Fruit fly (Drosophila melanogaster) whole organism, wandering third instar larva: ENCODE results near the gene CG43998.

Source experiments
- Abd-B ChIP-seq: fragments of >200 bp; optimal IDR thresholded peaks from 2 replicates; lab custom pipeline; 2017; ENCODE audit warnings: missing biosample characterization, missing genetic modification characterization
- CG32264 ChIP-seq: fragments of 200-800 bp; sonication (Bioruptor generic); optimal IDR thresholded peaks from 2 replicates; lab custom pipeline; 2016; ENCODE audit warnings: missing biosample characterization, missing genetic modification characterization
- CG9705 ChIP-seq: fragments of 200-800 bp; sonication (Bioruptor generic); optimal IDR thresholded peaks from 2 replicates; lab custom pipeline; 2018; ENCODE audit warnings: missing biosample characterization, mild to moderate bottlenecking, missing genetic modification characterization
- CrebA ChIP-seq: fragments of 200-800 bp; sonication (Bioruptor generic); optimal IDR thresholded peaks from 2 replicates; lab custom pipeline; 2016; ENCODE audit warnings: missing biosample characterization, mild to moderate bottlenecking, missing genetic modification characterization, borderline replicate concordance
- Dfd ChIP-seq: fragments of >200 bp; optimal IDR thresholded peaks from 2 replicates; lab custom pipeline; 2017; ENCODE audit warnings: missing biosample characterization, missing genetic modification characterization
- Dif ChIP-seq: fragments of 200-275, 200-300 bp; sonication (Bioruptor generic); optimal IDR thresholded peaks from 2 replicates; lab custom pipeline; 2018; ENCODE audit warnings: missing biosample characterization, missing genetic modification characterization; ENCODE audit not compliant: partially characterized antibody
- GATAd ChIP-seq: sonication (Bioruptor generic); optimal IDR thresholded peaks from 2 replicates; lab custom pipeline; 2016; ENCODE audit warnings: missing biosample characterization, missing genetic modification characterization
- HLH106 ChIP-seq: fragments of 200-800 bp; optimal IDR thresholded peaks from 3 replicates; lab custom pipeline; 2019; ENCODE audit warnings: missing biosample characterization, mild to moderate bottlenecking, missing genetic modification characterization, moderate library complexity
- Hnf4 ChIP-seq: fragments of 200-800 bp; sonication (Bioruptor generic); optimal IDR thresholded peaks from 2 replicates; lab custom pipeline; 2016; ENCODE audit warnings: missing biosample characterization, mild to moderate bottlenecking, missing genetic modification characterization
- Hr78 ChIP-seq: fragments of >200 bp; optimal IDR thresholded peaks from 2 replicates; lab custom pipeline; 2017; ENCODE audit warnings: missing biosample characterization, missing genetic modification characterization
- Hr83 ChIP-seq: fragments of 200-300 bp; sonication (Bioruptor generic); optimal IDR thresholded peaks from 2 replicates; lab custom pipeline; 2016; ENCODE audit warnings: missing biosample characterization, mild to moderate bottlenecking, missing genetic modification characterization, moderate library complexity; ENCODE audit not compliant: poor library complexity, severe bottlenecking
- Jra ChIP-seq: sonication (Bioruptor generic); optimal IDR thresholded peaks from 2 replicates; lab custom pipeline; 2016; ENCODE audit warnings: missing biosample characterization, missing genetic modification characterization
- Mio ChIP-seq: sonication (Bioruptor generic); optimal IDR thresholded peaks from 2 replicates; lab custom pipeline; 2016; ENCODE audit warnings: missing biosample characterization, missing genetic modification characterization
- Myc ChIP-seq: fragments of >200 bp; optimal IDR thresholded peaks from 2 replicates; lab custom pipeline; 2017
- N ChIP-seq: fragments of >200 bp; optimal IDR thresholded peaks from 2 replicates; lab custom pipeline; 2018; ENCODE audit warnings: missing biosample characterization, missing external identifiers, missing genetic modification characterization
- OdsH ChIP-seq: fragments of 200-800 bp; sonication (Bioruptor generic); optimal IDR thresholded peaks from 2 replicates; lab custom pipeline; 2016; ENCODE audit warnings: missing biosample characterization, mild to moderate bottlenecking, missing genetic modification characterization
- Rel ChIP-seq, 2 experiments: fragments of 200-800 bp; sonication (Bioruptor generic) in 1 of 2; optimal IDR thresholded peaks; 2 replicates in 1 of 2; 3 replicates in 1 of 2; lab custom pipeline; 2016 to 2019; ENCODE audit warnings: mild to moderate bottlenecking in 2 of 2, missing biosample characterization in 2 of 2, missing genetic modification characterization in 2 of 2, moderate library complexity in 1 of 2
- Sp1 ChIP-seq: fragments of 200-800 bp; sonication (Bioruptor generic); optimal IDR thresholded peaks from 3 replicates; lab custom pipeline; 2019; ENCODE audit warnings: missing biosample characterization, mild to moderate bottlenecking, missing genetic modification characterization, moderate library complexity
- Vsx2 ChIP-seq: fragments of 200-300, 225-300 bp; sonication (Bioruptor generic); optimal IDR thresholded peaks from 2 replicates; lab custom pipeline; 2018; ENCODE audit warnings: missing biosample characterization, missing genetic modification characterization; ENCODE audit not compliant: partially characterized antibody
- br ChIP-seq: fragments of 200-800 bp; sonication (Bioruptor generic); optimal IDR thresholded peaks from 2 replicates; lab custom pipeline; 2016; ENCODE audit warnings: missing biosample characterization, missing genetic modification characterization
- brk ChIP-seq: fragments of 200-800 bp; sonication (Bioruptor generic); optimal IDR thresholded peaks from 2 replicates; lab custom pipeline; 2016; ENCODE audit warnings: missing biosample characterization, mild to moderate bottlenecking, missing genetic modification characterization
- dl ChIP-seq, 2 experiments: fragments of 175-275, 200-275 bp in 1 of 2; fragments of 200-275 bp in 1 of 2; sonication (Bioruptor generic); optimal IDR thresholded peaks; lab custom pipeline; 2018; ENCODE audit warnings: mild to moderate bottlenecking in 2 of 2, missing biosample characterization in 2 of 2, missing genetic modification characterization in 2 of 2, moderate library complexity in 2 of 2; ENCODE audit not compliant: partially characterized antibody in 2 of 2, insufficient read depth in 1 of 2
- dmrt93B ChIP-seq: fragments of 200-800 bp; sonication (Bioruptor generic); optimal IDR thresholded peaks from 2 replicates; lab custom pipeline; 2018; ENCODE audit warnings: missing biosample characterization, mild to moderate bottlenecking, missing genetic modification characterization
- dsf ChIP-seq: sonication (Bioruptor generic); optimal IDR thresholded peaks from 2 replicates; lab custom pipeline; 2016; ENCODE audit warnings: missing biosample characterization, missing genetic modification characterization, borderline replicate concordance
- ey ChIP-seq: fragments of 200-800 bp; sonication (Bioruptor generic); optimal IDR thresholded peaks from 2 replicates; lab custom pipeline; 2016; ENCODE audit warnings: missing biosample characterization, missing genetic modification characterization
- foxo ChIP-seq, 2 experiments: fragments of 200-800 bp; sonication (Bioruptor generic); optimal IDR thresholded peaks; 2 replicates in 1 of 2; 3 replicates in 1 of 2; lab custom pipeline; 2016 to 2017; ENCODE audit warnings: missing biosample characterization in 2 of 2, missing genetic modification characterization in 2 of 2
- fru ChIP-seq: fragments of 200-800 bp; sonication (Bioruptor generic); optimal IDR thresholded peaks from 3 replicates; lab custom pipeline; 2016; ENCODE audit warnings: missing biosample characterization, mild to moderate bottlenecking, missing genetic modification characterization
- h ChIP-seq: fragments of 200-800 bp; sonication (Bioruptor generic); optimal IDR thresholded peaks from 3 replicates; lab custom pipeline; 2016; ENCODE audit warnings: missing biosample characterization, mild to moderate bottlenecking, missing genetic modification characterization
- jim ChIP-seq: fragments of 175-275, 200-325 bp; sonication (Bioruptor generic); optimal IDR thresholded peaks from 2 replicates; lab custom pipeline; 2016; ENCODE audit warnings: missing biosample characterization, mild to moderate bottlenecking, missing genetic modification characterization
- lola ChIP-seq: fragments of >200 bp; optimal IDR thresholded peaks from 2 replicates; lab custom pipeline; 2017; ENCODE audit warnings: missing biosample characterization, missing genetic modification characterization
- pan ChIP-seq: fragments of >200 bp; optimal IDR thresholded peaks from 2 replicates; lab custom pipeline; 2017
- psq ChIP-seq: fragments of 200-800 bp; sonication (Bioruptor generic); optimal IDR thresholded peaks from 3 replicates; lab custom pipeline; 2017; ENCODE audit warnings: missing biosample characterization, mild to moderate bottlenecking, missing genetic modification characterization, moderate library complexity
- rgr ChIP-seq: fragments of 200-800 bp; sonication (Bioruptor generic); optimal IDR thresholded peaks from 3 replicates; lab custom pipeline; 2016; ENCODE audit warnings: missing biosample characterization, mild to moderate bottlenecking, missing genetic modification characterization
- sage ChIP-seq: fragments of 200-800 bp; sonication (Bioruptor generic); optimal IDR thresholded peaks from 2 replicates; lab custom pipeline; 2016; ENCODE audit warnings: missing biosample characterization, mild to moderate bottlenecking, missing genetic modification characterization
- sv ChIP-seq: fragments of 200-800 bp; sonication (Bioruptor generic); optimal IDR thresholded peaks from 3 replicates; lab custom pipeline; 2016; ENCODE audit warnings: missing biosample characterization, missing genetic modification characterization
- tai ChIP-seq: sonication (Bioruptor generic); optimal IDR thresholded peaks from 2 replicates; lab custom pipeline; 2016; ENCODE audit warnings: missing biosample characterization, missing genetic modification characterization
- usp ChIP-seq: fragments of >200 bp; optimal IDR thresholded peaks from 2 replicates; lab custom pipeline; 2017; ENCODE audit warnings: missing biosample characterization, missing genetic modification characterization
- woc ChIP-seq: sonication (Bioruptor generic); optimal IDR thresholded peaks from 2 replicates; lab custom pipeline; 2016; ENCODE audit warnings: missing biosample characterization, mild to moderate bottlenecking, missing genetic modification characterization

Gene CG43998

dm6 chr3R:23962781-23963222, 34.0 kb upstream of the CG43998 start, which contains the start of gene CG31140:
CG31140 (plus strand) TSS chr3R:23963180.
- TF ChIP-seq fru (GFP tag; lab: Kevin White, UChicago) (no peak), brk (GFP tag; lab: Kevin White, UChicago) (no peak), pan (no peak), psq (no peak), ey (GFP tag; lab: Kevin White, UChicago) (no peak), Rel (GFP tag; optimal IDR thresholded peaks at IDR 0.05; lab: Kevin White, UChicago) (no peak), Rel (tag; optimal IDR thresholded peaks at IDR 0.05; lab: Kevin White, UChicago) (peak; percentile 22), br (GFP tag; lab: Kevin White, UChicago) (no peak), Sp1 (GFP tag; lab: Kevin White, UChicago) (peak; percentile 26), rgr (GFP tag; lab: Kevin White, UChicago) (peak; percentile 6), Dif (GFP tag; lab: Kevin White, UChicago) (peak; percentile 43), sage (GFP tag; lab: Kevin White, UChicago) (no peak), Vsx2 (GFP tag; lab: Kevin White, UChicago) (peak; percentile 10), HLH106 (tag; lab: Kevin White, UChicago) (no peak), Jra (GFP tag; lab: Kevin White, UChicago) (no peak), dl (GFP tag; optimal IDR thresholded peaks at IDR 0.05; lab: Kevin White, UChicago; ENCODE audit: insufficient read depth in 1 of 2, partially characterized antibody in 2 of 2) (peak in 1 of 2 experiments; percentile 6), h (GFP tag; lab: Kevin White, UChicago) (no peak), Hr83 (no peak), Hr78 (GFP tag; lab: Kevin White, UChicago) (no peak), Abd-B (GFP tag; lab: Kevin White, UChicago) (no peak), tai (GFP tag; lab: Kevin White, UChicago) (no peak), Mio (GFP tag; lab: Kevin White, UChicago) (no peak), dmrt93B (GFP tag; lab: Kevin White, UChicago) (no peak), jim (GFP tag; lab: Kevin White, UChicago) (no peak), Dfd (GFP tag; lab: Kevin White, UChicago) (no peak), foxo (GFP tag; optimal IDR thresholded peaks at IDR 0.05; lab: Kevin White, UChicago) (no peak), CG32264 (GFP tag; lab: Kevin White, UChicago) (no peak), Hnf4 (GFP tag; lab: Kevin White, UChicago) (no peak)

dm6 chr3R:23960865-23961264, 32.1 kb upstream of the CG43998 start:
- TF ChIP-seq psq, result no peak
- no peak for TF ChIP-seq pan
- TF ChIP-seq dsf (GFP tag; lab: Kevin White, UChicago), result no peak
- no peak for TF ChIP-seq Hr78 (GFP tag; lab: Kevin White, UChicago)
- no peak for TF ChIP-seq lola
- TF ChIP-seq CG32264 (GFP tag; lab: Kevin White, UChicago), result no peak
- TF ChIP-seq Abd-B (GFP tag; lab: Kevin White, UChicago), result no peak
- TF ChIP-seq usp (GFP tag; lab: Kevin White, UChicago), result no peak
- no peak for TF ChIP-seq Jra (GFP tag; lab: Kevin White, UChicago)

- TF ChIP-seq usp (GFP tag; lab: Kevin White, UChicago), result no peak
- TF ChIP-seq N (GFP tag; lab: Kevin White, UChicago), result no peak
- no peak for TF ChIP-seq Dif (GFP tag; lab: Kevin White, UChicago)
- TF ChIP-seq Myc (lab: Kevin White, UChicago), result peak; percentile 83
- TF ChIP-seq dsf (GFP tag; lab: Kevin White, UChicago), result peak; percentile 79
- peak; percentile 89 for TF ChIP-seq fru (GFP tag; lab: Kevin White, UChicago)
- no peak for TF ChIP-seq lola
- peak; percentile 89 for TF ChIP-seq ey (GFP tag; lab: Kevin White, UChicago)
- no peak for TF ChIP-seq brk (GFP tag; lab: Kevin White, UChicago)
- peak; percentile 94 for TF ChIP-seq sv (GFP tag; lab: Kevin White, UChicago)
- peak; percentile 47 for TF ChIP-seq Rel (GFP tag; optimal IDR thresholded peaks at IDR 0.05; lab: Kevin White, UChicago)
- TF ChIP-seq Rel (tag; optimal IDR thresholded peaks at IDR 0.05; lab: Kevin White, UChicago), result peak; percentile 66
- TF ChIP-seq h (GFP tag; lab: Kevin White, UChicago), result peak; percentile 92
- peak; percentile 90 for TF ChIP-seq rgr (GFP tag; lab: Kevin White, UChicago)
- no peak for TF ChIP-seq Vsx2 (GFP tag; lab: Kevin White, UChicago)
- no peak for TF ChIP-seq tai (GFP tag; lab: Kevin White, UChicago)
- no peak for TF ChIP-seq dl (GFP tag; optimal IDR thresholded peaks at IDR 0.05; lab: Kevin White, UChicago; ENCODE audit: insufficient read depth in 1 of 2, partially characterized antibody in 2 of 2)
- no peak for TF ChIP-seq CrebA
- TF ChIP-seq Abd-B (GFP tag; lab: Kevin White, UChicago), result no peak
- peak; percentile 72 for TF ChIP-seq CG32264 (GFP tag; lab: Kevin White, UChicago)
- TF ChIP-seq Hr78 (GFP tag; lab: Kevin White, UChicago), result no peak
- peak; percentile 85 for TF ChIP-seq Hnf4 (GFP tag; lab: Kevin White, UChicago)
- peak; percentile 51 to 93 for TF ChIP-seq foxo (GFP tag; optimal IDR thresholded peaks at IDR 0.05; lab: Kevin White, UChicago)
- TF ChIP-seq dmrt93B (GFP tag; lab: Kevin White, UChicago), result peak; percentile 86
- TF ChIP-seq GATAd (GFP tag; lab: Kevin White, UChicago), result peak; percentile 80
- TF ChIP-seq Jra (GFP tag; lab: Kevin White, UChicago), result peak; percentile 89
- TF ChIP-seq br (GFP tag; lab: Kevin White, UChicago), result peak; percentile 81
- peak; percentile 86 for TF ChIP-seq OdsH (GFP tag; lab: Kevin White, UChicago)
- peak; percentile 85 for TF ChIP-seq CG9705
- TF ChIP-seq Mio (GFP tag; lab: Kevin White, UChicago), result peak; percentile 37
- peak; percentile 82 for TF ChIP-seq psq
- no peak for TF ChIP-seq pan
- TF ChIP-seq Hr83, result peak; percentile 57
- peak; percentile 87 for TF ChIP-seq woc (GFP tag; lab: Kevin White, UChicago)
- TF ChIP-seq jim (GFP tag; lab: Kevin White, UChicago), result no peak
These were observed 29.5 kb upstream of the CG43998 start, which contains the start of the genes GluProRS and AP-1sigma for dm6 chr3R:23958091-23958838. GluProRS (minus strand) TSS chr3R:23958391. AP-1sigma (plus strand) TSS chr3R:23958651.
